Fruit fly (Drosophila melanogaster) whole organism, embryonic: ENCODE measurements around the gene topi.

ENCODE experiments used
- CG11560 ChIP-seq: fragments of 200-800 bp; sonication (Bioruptor generic); IDR thresholded peaks from 3 replicates; pipeline ENCODE4 v1.3.6; 2022; ENCODE audit warnings: missing biosample characterization, missing genetic modification characterization
- CG14710 ChIP-seq: fragments of 200-800 bp; sonication (Bioruptor generic); optimal IDR thresholded peaks from 3 replicates; lab custom pipeline; 2019; ENCODE audit warnings: missing biosample characterization, mild to moderate bottlenecking, missing genetic modification characterization, moderate library complexity
- CG14860 ChIP-seq: fragments of 200-800 bp; sonication (Bioruptor generic); IDR thresholded peaks from 3 replicates; pipeline ENCODE4 v1.3.6; 2022; ENCODE audit warnings: missing biosample characterization, missing genetic modification characterization; ENCODE audit not compliant: partially characterized antibody
- CG17829 ChIP-seq: fragments of 200-800 bp; optimal IDR thresholded peaks from 2 replicates; lab custom pipeline; 2019; ENCODE audit warnings: missing biosample characterization, mild to moderate bottlenecking, missing genetic modification characterization, moderate library complexity
- CG1832 ChIP-seq: fragments of 200-800 bp; sonication (Bioruptor generic); optimal IDR thresholded peaks from 2 replicates; lab custom pipeline; 2017; ENCODE audit warnings: missing biosample characterization, mild to moderate bottlenecking, missing genetic modification characterization, inconsistent platforms
- CG2199 ChIP-seq: fragments of 200-800 bp; sonication (Bioruptor generic); IDR thresholded peaks from 3 replicates; pipeline ENCODE4 v1.3.6; 2022; ENCODE audit warnings: missing biosample characterization, missing genetic modification characterization
- CG2712 ChIP-seq: fragments of 200-800 bp; optimal IDR thresholded peaks from 3 replicates; lab custom pipeline; 2019; ENCODE audit warnings: missing biosample characterization, mild to moderate bottlenecking, missing genetic modification characterization, moderate library complexity
- CG2889 ChIP-seq: fragments of 200-800 bp; sonication (Bioruptor generic); IDR thresholded peaks from 3 replicates; pipeline ENCODE4 v1.3.6; 2022; ENCODE audit warnings: missing biosample characterization, missing genetic modification characterization
- CG30020 ChIP-seq: fragments of 200-800 bp; optimal IDR thresholded peaks from 2 replicates; lab custom pipeline; 2019; ENCODE audit warnings: missing biosample characterization, mild to moderate bottlenecking, missing genetic modification characterization, moderate library complexity
- CG33557 ChIP-seq: fragments of 200-800 bp; sonication (Bioruptor generic); optimal IDR thresholded peaks from 2 replicates; lab custom pipeline; 2019; ENCODE audit warnings: missing biosample characterization, mild to moderate bottlenecking, missing genetic modification characterization, moderate library complexity
- CG3995 ChIP-seq: fragments of 200-800 bp; sonication (Bioruptor generic); optimal IDR thresholded peaks from 3 replicates; lab custom pipeline; 2016; ENCODE audit warnings: missing biosample characterization, missing genetic modification characterization
- CG6175 ChIP-seq: fragments of 200-800 bp; sonication (Bioruptor generic); IDR thresholded peaks from 3 replicates; pipeline ENCODE4 v1.3.6; 2022; ENCODE audit warnings: missing biosample characterization, missing genetic modification characterization
- CG6791 ChIP-seq: fragments of 200-800 bp; sonication (Bioruptor generic); IDR thresholded peaks from 3 replicates; pipeline ENCODE4 v1.3.6; 2022; ENCODE audit warnings: missing biosample characterization, missing genetic modification characterization; ENCODE audit not compliant: partially characterized antibody
- CG7271 ChIP-seq: fragments of 200-800 bp; sonication (Bioruptor generic); optimal IDR thresholded peaks from 2 replicates; lab custom pipeline; 2018; ENCODE audit warnings: missing biosample characterization, mild to moderate bottlenecking, missing genetic modification characterization, moderate library complexity
- CG7963 ChIP-seq: fragments of 200-800 bp; sonication (Bioruptor generic); IDR thresholded peaks from 3 replicates; pipeline ENCODE4 v1.3.6; 2022; ENCODE audit warnings: missing biosample characterization, missing genetic modification characterization; ENCODE audit not compliant: partially characterized antibody
- CG8281 ChIP-seq: fragments of 200-800 bp; sonication (Bioruptor generic); optimal IDR thresholded peaks from 2 replicates; lab custom pipeline; 2018; ENCODE audit warnings: missing biosample characterization, mild to moderate bottlenecking, missing genetic modification characterization, moderate library complexity
- CrebB ChIP-seq: fragments of 200-800 bp; sonication (Bioruptor generic); optimal IDR thresholded peaks from 3 replicates; lab custom pipeline; 2018; ENCODE audit warnings: missing biosample characterization, mild to moderate bottlenecking, missing genetic modification characterization
- D19B ChIP-seq: fragments of 200-800 bp; sonication (Bioruptor generic); optimal IDR thresholded peaks from 2 replicates; lab custom pipeline; 2017; ENCODE audit warnings: missing biosample characterization, mild to moderate bottlenecking, missing genetic modification characterization
- HLH3B ChIP-seq: fragments of 200-800 bp; sonication (Bioruptor generic); IDR thresholded peaks from 2 replicates; pipeline ENCODE4 v1.3.6; 2022; ENCODE audit warnings: missing biosample characterization, missing genetic modification characterization
- Hr51 ChIP-seq, 2 experiments: fragments of 200-800 bp; sonication (Bioruptor generic); optimal IDR thresholded peaks; 2 replicates in 1 of 2; 3 replicates in 1 of 2; lab custom pipeline; 2016 to 2018; ENCODE audit warnings: missing biosample characterization in 2 of 2, missing genetic modification characterization in 2 of 2, mild to moderate bottlenecking in 1 of 2, moderate library complexity in 1 of 2
- Hr78 ChIP-seq, 2 experiments: fragments of 200-800 bp in 1 of 2; fragments of >200 bp in 1 of 2; sonication (Bioruptor generic) in 1 of 2; optimal IDR thresholded peaks; 2 replicates each; lab custom pipeline; 2017 to 2019; ENCODE audit warnings: missing biosample characterization in 2 of 2, missing genetic modification characterization in 2 of 2, mild to moderate bottlenecking in 1 of 2, moderate library complexity in 1 of 2
- Lhr ChIP-seq: fragments of 200-800 bp; sonication (Bioruptor generic); optimal IDR thresholded peaks from 3 replicates; lab custom pipeline; 2017; ENCODE audit warnings: mild to moderate bottlenecking, missing biosample characterization, missing genetic modification reagents, missing genetic modification characterization
- MBD-R2 ChIP-seq: fragments of 200-800 bp; sonication (Bioruptor generic); IDR thresholded peaks from 2 replicates; pipeline ENCODE4 v1.3.6; 2022; ENCODE audit warnings: missing biosample characterization, missing genetic modification characterization
- Med ChIP-seq: fragments of 200-800 bp; sonication (Bioruptor generic); peaks from one replicate; lab custom pipeline; 2016; ENCODE audit warnings: missing biosample characterization, missing genetic modification characterization, mild to moderate bottlenecking, inconsistent platforms, moderate library complexity
- Scr ChIP-seq: fragments of 200-800 bp; sonication (Bioruptor generic); IDR thresholded peaks from 2 replicates; pipeline ENCODE4 v1.3.6; 2022; ENCODE audit warnings: missing biosample characterization, missing genetic modification characterization; ENCODE audit not compliant: partially characterized antibody
- Sox100B ChIP-seq: fragments of 200-800 bp; sonication (Bioruptor generic); optimal IDR thresholded peaks from 3 replicates; lab custom pipeline; 2018; ENCODE audit warnings: missing biosample characterization, mild to moderate bottlenecking, missing genetic modification characterization
- Tbp ChIP-seq: fragments of >200 bp; optimal IDR thresholded peaks from 2 replicates; lab custom pipeline; 2018; ENCODE audit warnings: missing biosample characterization, missing genetic modification characterization
- ato ChIP-seq: fragments of 200-800 bp; sonication (Bioruptor generic); IDR thresholded peaks from 2 replicates; pipeline ENCODE4 v1.3.6; 2022; ENCODE audit warnings: missing biosample characterization, missing genetic modification characterization; ENCODE audit not compliant: partially characterized antibody
- chinmo ChIP-seq: fragments of 200-800 bp; sonication (Bioruptor generic); IDR thresholded peaks from 4 replicates; pipeline ENCODE4 v1.3.6; 2022; ENCODE audit warnings: missing biosample characterization, missing genetic modification characterization; ENCODE audit not compliant: partially characterized antibody
- ewg ChIP-seq: fragments of 200-800 bp; sonication (Bioruptor generic); optimal IDR thresholded peaks from 3 replicates; lab custom pipeline; 2017; ENCODE audit warnings: mild to moderate bottlenecking, missing biosample characterization, missing genetic modification reagents, missing genetic modification characterization
- gce ChIP-seq: fragments of 200-800 bp; sonication (Bioruptor generic); IDR thresholded peaks from 3 replicates; pipeline ENCODE4 v1.3.6; 2022; ENCODE audit warnings: missing biosample characterization, missing genetic modification characterization
- gcm ChIP-seq: fragments of 200-800 bp; sonication (Bioruptor generic); optimal IDR thresholded peaks from 2 replicates; lab custom pipeline; 2019; ENCODE audit warnings: missing biosample characterization, mild to moderate bottlenecking, missing genetic modification characterization, moderate library complexity
- gcm2 ChIP-seq: fragments of 200-800 bp; sonication (Bioruptor generic); optimal IDR thresholded peaks from 2 replicates; lab custom pipeline; 2016; ENCODE audit warnings: missing biosample characterization, missing genetic modification characterization
- jumu ChIP-seq: fragments of 200-800 bp; sonication (Bioruptor generic); optimal IDR thresholded peaks from 3 replicates; lab custom pipeline; 2016; ENCODE audit warnings: missing biosample characterization, missing genetic modification characterization
- lbe ChIP-seq: fragments of 200-800 bp; sonication (Bioruptor generic); optimal IDR thresholded peaks from 2 replicates; lab custom pipeline; 2016; ENCODE audit warnings: missing biosample characterization, mild to moderate bottlenecking, missing genetic modification characterization
- mld ChIP-seq: fragments of 200-800 bp; sonication (Bioruptor generic); IDR thresholded peaks from 3 replicates; pipeline ENCODE4 v1.3.6; 2022; ENCODE audit warnings: missing biosample characterization, missing genetic modification characterization; ENCODE audit not compliant: partially characterized antibody
- nerfin-1 ChIP-seq: fragments of 200-800 bp; sonication (Bioruptor generic); optimal IDR thresholded peaks from 3 replicates; lab custom pipeline; 2019; ENCODE audit warnings: missing biosample characterization, mild to moderate bottlenecking, missing genetic modification characterization, moderate library complexity
- pfk ChIP-seq: fragments of 200-800 bp; sonication (Bioruptor generic); optimal IDR thresholded peaks from 2 replicates; lab custom pipeline; 2018; ENCODE audit warnings: missing biosample characterization, mild to moderate bottlenecking, missing genetic modification characterization, moderate library complexity
- sens ChIP-seq: fragments of 200-800 bp; sonication (Bioruptor generic); peaks from one replicate; lab custom pipeline; 2016; ENCODE audit warnings: missing biosample characterization, missing genetic modification characterization
- sens-2 ChIP-seq: fragments of 200-800 bp; sonication (Bioruptor generic); IDR thresholded peaks from 2 replicates; pipeline ENCODE4 v1.3.6; 2022; ENCODE audit warnings: missing biosample characterization, missing genetic modification characterization
- sna ChIP-seq: fragments of 200-800 bp; sonication (Bioruptor generic); IDR thresholded peaks from 2 replicates; pipeline ENCODE4 v1.3.6; 2022; ENCODE audit warnings: missing biosample characterization, missing genetic modification characterization; ENCODE audit not compliant: partially characterized antibody
- tin ChIP-seq: fragments of 200-800 bp; sonication (Bioruptor generic); optimal IDR thresholded peaks from 3 replicates; lab custom pipeline; 2016; ENCODE audit warnings: missing biosample characterization, missing genetic modification characterization
- twi ChIP-seq: fragments of 200-800 bp; optimal IDR thresholded peaks from 2 replicates; lab custom pipeline; 2019; ENCODE audit warnings: missing biosample characterization, mild to moderate bottlenecking, missing genetic modification characterization, moderate library complexity
- vvl ChIP-seq: fragments of 200-800 bp; sonication (Bioruptor generic); IDR thresholded peaks from 2 replicates; pipeline ENCODE4 v1.3.6; 2022; ENCODE audit warnings: missing biosample characterization, missing genetic modification characterization

topi gene

DNA sequence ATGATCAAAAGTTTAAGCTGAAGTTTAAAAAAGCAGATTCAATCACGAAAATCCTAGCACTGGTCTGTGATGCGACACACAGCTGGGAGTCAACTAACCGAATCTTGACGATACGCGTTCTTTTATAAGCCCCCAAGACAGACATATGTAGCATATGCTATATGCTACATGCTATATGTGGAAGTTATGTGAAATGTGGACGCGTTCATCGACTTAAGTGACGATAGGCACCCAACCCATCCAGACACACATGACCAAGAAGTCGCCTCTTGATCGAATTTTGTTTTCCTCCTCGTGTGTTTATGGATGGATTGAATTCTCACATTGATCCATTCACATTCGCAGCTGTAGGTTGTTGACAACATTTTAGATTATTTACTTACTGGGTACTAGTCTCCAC lies 41.8 kb upstream of the topi start, which contains the start of gene alphaTub85E:
Gene alphaTub85E (minus strand): TSS at position 101 of the 400 bp plus-strand sequence.
- TF ChIP-seq CrebB (no peak), Med (GFP tag; lab: Kevin White, UChicago) (peak; percentile 50), tin (GFP tag; lab: Kevin White, UChicago) (no peak), CG6175 (GFP tag; lab: Robert Waterston, UW) (no peak), CG30020 (tag; lab: Kevin White, UChicago) (no peak), CG11560 (tag; lab: Robert Waterston, UW) (no peak), Lhr (GFP tag; lab: Kevin White, UChicago) (no peak), CG2199 (GFP tag; lab: Robert Waterston, UW) (0 out of 3 replicates have a peak, but pooled peaks have one; percentile 45), Hr51 (GFP tag; optimal IDR thresholded peaks at IDR 0.05; lab: Kevin White, UChicago) (no peak), twi (tag; lab: Kevin White, UChicago) (peak; percentile 20)

DNA sequence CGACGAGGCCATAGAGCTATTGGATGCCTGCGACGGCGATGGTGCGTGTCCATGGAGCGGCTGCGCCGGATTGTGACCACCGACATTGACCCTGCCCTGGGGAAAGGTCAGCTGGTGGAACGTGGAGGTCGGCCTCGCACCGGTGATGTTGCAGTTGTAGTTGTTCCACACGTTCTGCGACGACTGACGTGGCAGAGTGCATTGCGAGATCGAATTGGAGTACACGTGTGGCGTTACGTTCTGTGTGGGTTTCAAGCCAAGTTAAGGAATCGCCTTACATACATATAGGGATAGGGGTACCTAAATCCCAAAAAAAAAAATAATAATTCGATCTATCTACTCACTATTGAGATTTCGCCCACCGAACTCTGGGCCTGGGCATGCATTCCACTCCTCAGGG lies 39.8 kb upstream of the topi start:
- no peak for TF ChIP-seq Tbp
- TF ChIP-seq Med (GFP tag; lab: Kevin White, UChicago), result peak; percentile 58
- peak; percentile 26 for TF ChIP-seq sens (GFP tag; lab: Kevin White, UChicago)
- TF ChIP-seq, all 482 proteins: peak for 2

DNA sequence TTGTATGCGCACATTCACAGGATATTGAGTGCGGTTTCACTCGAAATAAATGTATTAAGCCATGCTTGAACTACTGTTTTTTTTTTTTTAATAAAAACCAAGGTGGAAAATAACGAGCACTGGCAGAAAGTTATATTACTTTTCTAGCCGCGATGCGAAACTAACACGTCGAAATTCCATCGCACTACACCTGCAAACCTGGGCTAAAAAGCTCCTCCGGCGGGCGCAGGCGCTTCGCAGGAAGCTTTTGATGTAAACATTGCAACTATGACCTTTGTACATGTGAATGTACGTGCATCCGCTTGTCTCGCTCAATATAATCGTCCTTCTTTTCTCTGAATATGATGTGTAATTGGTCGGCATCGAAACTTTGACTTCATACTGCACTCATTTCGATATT lies 35.1 kb upstream of the topi start, which contains the start of gene side-VII:
Gene side-VII (minus strand): TSS at position 187 of the 400 bp plus-strand sequence.
- TF ChIP-seq lbe (GFP tag; lab: Kevin White, UChicago), result no peak
- 0 out of 4 replicates have a peak, but pooled peaks have one; percentile 45 for TF ChIP-seq chinmo (GFP tag; lab: Robert Waterston, UW)
- TF ChIP-seq mld, result 0 out of 3 replicates have a peak, but pooled peaks have one; percentile 4
- no peak for TF ChIP-seq gcm2 (GFP tag; lab: Kevin White, UChicago)
- 0 out of 2 replicates have a peak, but pooled peaks have one; percentile 13 for TF ChIP-seq sna
- peak in 1 of 2 experiments; percentile 29 for TF ChIP-seq Hr78 (GFP tag; optimal IDR thresholded peaks at IDR 0.05; lab: Kevin White, UChicago)
- peak; percentile 96 for TF ChIP-seq nerfin-1 (tag; lab: Kevin White, UChicago)
- 0 out of 2 replicates have a peak, but pooled peaks have one; percentile 28 for TF ChIP-seq HLH3B (GFP tag; lab: Robert Waterston, UW)
- TF ChIP-seq ewg (GFP tag; lab: Kevin White, UChicago), result peak; percentile 82

DNA sequence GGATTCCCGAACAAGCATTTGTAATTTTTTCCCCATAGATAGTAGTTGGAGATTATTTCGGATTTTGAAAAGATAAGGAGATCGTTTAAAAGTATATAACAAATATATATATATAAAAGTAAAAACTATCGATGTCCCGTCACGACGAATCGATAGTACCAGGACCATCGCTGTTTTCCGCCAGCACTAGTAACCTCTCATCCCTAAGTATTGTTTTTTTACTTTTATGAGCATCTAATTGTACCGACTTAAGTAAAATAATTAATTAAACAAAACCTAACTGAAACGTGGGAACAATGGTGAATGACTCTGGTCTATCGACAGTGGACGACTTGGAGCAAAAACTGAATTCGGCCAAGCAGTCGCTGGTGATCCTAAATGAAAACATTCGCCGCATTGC lies 34.2 kb upstream of the topi start, which contains the start of gene Pnn:
Gene Pnn (plus strand): TSS at position 187 of the 400 bp plus-strand sequence.
- TF ChIP-seq sens-2 (GFP tag; lab: Robert Waterston, UW), result no peak
- TF ChIP-seq ato (GFP tag; lab: Robert Waterston, UW), result peak; percentile 81; the same call in 1 of the 2 replicates
- TF ChIP-seq CG1832 (GFP tag; lab: Kevin White, UChicago), result no peak
- peak; percentile 91 for TF ChIP-seq MBD-R2 (GFP tag; lab: Robert Waterston, UW)
- TF ChIP-seq CG14860 (GFP tag; lab: Robert Waterston, UW), result peak; percentile 81
- TF ChIP-seq CG7963, result peak; percentile 87
- no peak for TF ChIP-seq gcm (GFP tag; lab: Kevin White, UChicago)
- TF ChIP-seq pfk (GFP tag; lab: Kevin White, UChicago), result no peak
- no peak for TF ChIP-seq CG2889 (GFP tag; lab: Robert Waterston, UW)
- no peak for TF ChIP-seq CG8281
- peak; percentile 88 for TF ChIP-seq CG6791 (GFP tag; lab: Robert Waterston, UW)
- TF ChIP-seq Tbp, result no peak
- TF ChIP-seq CG17829 (tag; lab: Kevin White, UChicago), result peak; percentile 24
- peak; percentile 6 for TF ChIP-seq Sox100B
- no peak for TF ChIP-seq jumu
- peak; percentile 95 for TF ChIP-seq CG3995 (GFP tag; lab: Kevin White, UChicago)
- peak; percentile 42 for TF ChIP-seq CG2712 (tag; lab: Kevin White, UChicago)
- TF ChIP-seq D19B (GFP tag; lab: Kevin White, UChicago), result no peak
- TF ChIP-seq gce (GFP tag; lab: Robert Waterston, UW), result no peak
- TF ChIP-seq CG33557, result no peak
- no peak for TF ChIP-seq vvl (GFP tag; lab: Robert Waterston, UW)
- TF ChIP-seq CG14710 (tag; lab: Kevin White, UChicago), result peak; percentile 59
- TF ChIP-seq CG7271 (tag; lab: Kevin White, UChicago), result no peak
- TF ChIP-seq Scr, result peak; percentile 93
